Worm (Caenorhabditis elegans): ENCODE data around the gene F37C12.10.
A peak's percentile ranks its signal among the peaks of the same experiment; 100 is the strongest.

- TF ChIP-seq nhr-77 (tag; optimal IDR thresholded peaks at IDR 0.05) (no peak), ama-1 (optimal IDR thresholded peaks at IDR 0.05) (no peak), nhr-12 (tag; optimal IDR thresholded peaks at IDR 0.05) (no peak), elt-1 (tag; optimal IDR thresholded peaks at IDR 0.05) (no peak), lin-39 (tag; optimal IDR thresholded peaks at IDR 0.05) (no peak), egl-27 (tag; optimal IDR thresholded peaks at IDR 0.05) (peak; percentile 16), mab-5 (tag; optimal IDR thresholded peaks at IDR 0.05) (no peak), R02D3.7 (tag; optimal IDR thresholded peaks at IDR 0.05) (no peak), nhr-237 (tag; optimal IDR thresholded peaks at IDR 0.05) (no peak), nhr-10 (tag; optimal IDR thresholded peaks at IDR 0.05) (no peak), snpc-4 (tag; optimal IDR thresholded peaks at IDR 0.05) (no peak)
These were observed 11.3 kb upstream of the F37C12.10 start for ce11 chrIII:7199467-7199866.

Measured in whole organism, L2 larva.